Worm (Caenorhabditis elegans): ENCODE results near the gene rdy-2.

rdy-2 gene

DNA sequence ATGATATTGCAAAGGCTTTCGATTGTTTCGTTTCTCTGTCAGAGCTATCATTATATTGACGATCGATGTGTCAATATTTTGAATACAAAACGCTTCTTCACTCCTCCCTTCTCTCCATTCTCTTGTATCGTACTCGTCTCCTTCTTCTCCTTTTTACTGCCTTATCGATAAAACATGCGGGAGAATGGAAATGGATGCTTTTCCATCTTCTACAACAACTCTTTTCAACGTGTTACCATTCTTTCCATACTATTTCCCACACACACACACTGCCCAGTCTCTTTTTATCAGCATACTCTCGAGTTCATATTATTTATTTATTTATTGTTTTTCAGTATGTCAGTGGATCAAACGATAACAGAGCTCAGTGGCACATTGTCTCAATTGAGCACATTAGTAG is 22.1 kb downstream of the rdy-2 start, which contains the start of gene C50B8.6:
TSS of gene C50B8.6 (plus strand) at position 336 of the 400 bp plus-strand sequence.
- no peak for TF ChIP-seq fkh-2 (tag; optimal IDR thresholded peaks at IDR 0.05)
- TF ChIP-seq elt-2 (tag; optimal IDR thresholded peaks at IDR 0.05) = peak; percentile 67
- TF ChIP-seq pha-4 (tag; optimal IDR thresholded peaks at IDR 0.05) = peak; percentile 52

DNA sequence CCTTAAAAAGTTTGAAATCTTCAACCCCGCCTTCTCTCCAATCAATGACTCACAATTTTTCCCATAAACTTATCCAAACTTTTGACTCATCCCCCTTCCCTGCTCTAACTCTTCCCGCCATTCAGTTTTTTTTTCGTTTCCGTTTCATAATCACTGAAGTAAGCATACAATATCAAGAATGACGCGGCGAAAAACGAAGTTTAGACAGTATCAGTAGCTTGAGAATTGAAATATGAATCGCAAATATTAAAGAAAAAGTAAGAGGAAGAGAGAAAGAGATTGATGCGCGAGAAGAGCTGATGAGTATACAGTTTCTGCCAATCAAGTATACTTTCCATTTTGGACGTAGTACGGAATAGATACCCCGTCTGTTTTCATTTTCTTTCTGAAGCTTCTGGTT is 23.3 kb downstream of the rdy-2 start:
- TF ChIP-seq aly-2 (tag; optimal IDR thresholded peaks at IDR 0.05) = no peak
- TF ChIP-seq ZK546.5 (tag; optimal IDR thresholded peaks at IDR 0.05) = no peak
- no peak for TF ChIP-seq pqm-1 (tag; optimal IDR thresholded peaks at IDR 0.05)
- TF ChIP-seq nhr-12 (tag; optimal IDR thresholded peaks at IDR 0.05) = no peak
- no peak for TF ChIP-seq ceh-9 (tag; optimal IDR thresholded peaks at IDR 0.05)
- no peak for TF ChIP-seq skn-1 (tag; optimal IDR thresholded peaks at IDR 0.05)
- no peak for TF ChIP-seq hmg-11 (tag; optimal IDR thresholded peaks at IDR 0.05)
- no peak for TF ChIP-seq ceh-16 (tag; optimal IDR thresholded peaks at IDR 0.05)
- TF ChIP-seq elt-2 (tag; optimal IDR thresholded peaks at IDR 0.05) = no peak
- no peak for TF ChIP-seq nhr-77 (tag; optimal IDR thresholded peaks at IDR 0.05)

DNA sequence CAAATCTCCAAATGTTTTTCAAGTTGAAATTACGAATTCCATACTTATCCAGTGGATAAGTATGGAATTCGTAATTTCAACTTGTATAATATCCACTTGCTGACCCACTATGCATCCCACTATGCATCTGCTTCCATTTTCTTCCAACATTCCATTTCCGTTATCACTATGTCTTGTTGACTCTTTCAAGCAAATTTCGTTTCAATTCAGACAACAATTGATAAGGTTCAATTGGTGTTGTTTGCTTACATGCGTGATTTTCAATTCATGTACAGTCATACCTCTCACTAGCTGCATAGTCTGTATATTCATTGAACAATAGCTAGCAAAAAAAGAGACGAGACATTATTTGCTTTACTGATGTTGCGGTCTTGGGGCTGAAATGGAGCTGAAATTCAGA is 24.0 kb downstream of the rdy-2 start:
- TF ChIP-seq pha-4 (tag; optimal IDR thresholded peaks at IDR 0.05) = peak; percentile 86
- no peak for TF ChIP-seq fos-1 (tag; optimal IDR thresholded peaks at IDR 0.05)
- no peak for TF ChIP-seq hmg-11 (tag; optimal IDR thresholded peaks at IDR 0.05)
- TF ChIP-seq nfya-1 (tag; optimal IDR thresholded peaks at IDR 0.05; ENCODE audit: insufficient read depth) = no peak
- TF ChIP-seq ZK546.5 (tag; optimal IDR thresholded peaks at IDR 0.05) = no peak
- no peak for TF ChIP-seq ztf-4 (tag; optimal IDR thresholded peaks at IDR 0.05)
- no peak for TF ChIP-seq nhr-76 (tag; optimal IDR thresholded peaks at IDR 0.05)
- no peak for TF ChIP-seq ama-1 (optimal IDR thresholded peaks at IDR 0.05)
- TF ChIP-seq skn-1 (tag; optimal IDR thresholded peaks at IDR 0.05) = no peak
- no peak for TF ChIP-seq zag-1 (tag; optimal IDR thresholded peaks at IDR 0.05)
- TF ChIP-seq tbx-2 (tag; optimal IDR thresholded peaks at IDR 0.05) = no peak
- TF ChIP-seq unc-39 (tag; optimal IDR thresholded peaks at IDR 0.05) = no peak
- TF ChIP-seq elt-2 (tag; optimal IDR thresholded peaks at IDR 0.05) = peak; percentile 71
- peak; percentile 80 for TF ChIP-seq pqm-1 (tag; optimal IDR thresholded peaks at IDR 0.05)
- no peak for TF ChIP-seq R02D3.7 (tag; optimal IDR thresholded peaks at IDR 0.05)
- no peak for TF ChIP-seq unc-62 (GFP tag; optimal IDR thresholded peaks at IDR 0.05)
- TF ChIP-seq ceh-28 (tag; optimal IDR thresholded peaks at IDR 0.05) = no peak

DNA sequence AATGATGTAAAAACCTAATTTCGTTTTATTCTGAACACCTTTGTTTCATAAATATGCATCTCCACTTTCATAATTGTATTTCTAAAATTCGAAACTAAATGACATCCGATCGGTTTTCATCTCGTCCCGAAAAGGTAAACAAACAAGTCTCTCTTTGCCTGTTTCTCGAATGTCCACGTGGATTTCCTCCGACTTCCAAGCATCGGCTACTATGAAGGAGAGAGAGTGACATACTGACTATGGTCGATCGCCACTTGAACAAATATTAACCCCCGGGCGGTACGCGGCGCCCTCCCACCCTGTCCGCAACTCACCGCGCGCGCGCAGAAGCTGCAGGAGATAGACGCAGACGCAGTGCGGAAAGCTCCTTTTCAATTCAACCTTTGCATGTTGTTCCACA is 24.9 kb downstream of the rdy-2 start:
- peak; percentile 75 for TF ChIP-seq pha-4 (tag; optimal IDR thresholded peaks at IDR 0.05)
- TF ChIP-seq lin-39 (tag; optimal IDR thresholded peaks at IDR 0.05) = no peak

DNA sequence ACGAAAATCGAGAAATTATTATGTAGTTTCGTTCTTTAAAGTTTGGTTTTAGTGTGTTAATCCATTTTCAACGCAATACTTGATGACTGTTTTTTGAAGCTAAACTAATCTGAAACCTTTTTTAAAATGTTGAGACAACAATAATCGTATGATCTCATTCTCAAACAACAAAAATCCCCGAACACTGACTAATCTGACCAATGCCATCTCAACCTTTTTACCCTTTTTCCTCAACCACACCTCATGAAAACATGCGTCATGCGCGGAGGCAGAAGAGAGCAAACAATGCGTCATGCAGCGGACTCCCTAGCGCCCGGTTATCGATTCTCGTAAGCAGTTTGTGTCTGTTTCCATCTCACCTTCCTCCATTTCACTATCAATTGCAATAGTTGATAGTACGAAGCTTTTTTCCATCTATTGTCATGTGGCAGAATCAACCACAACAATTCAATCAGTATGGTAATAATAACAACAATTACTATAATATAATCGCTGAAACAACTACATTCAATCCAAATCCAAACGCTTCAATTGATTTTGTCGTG is 29.0 kb downstream of the rdy-2 start, which contains the start of gene C50B8.4:
TSS of gene C50B8.4 (plus strand) at position 299 of the 545 bp plus-strand sequence.
- TF ChIP-seq skn-1 (tag; optimal IDR thresholded peaks at IDR 0.05) (no peak), snpc-4 (tag; optimal IDR thresholded peaks at IDR 0.05) (peak; percentile 24), elt-2 (tag; optimal IDR thresholded peaks at IDR 0.05) (peak; percentile 67), ceh-9 (tag; optimal IDR thresholded peaks at IDR 0.05) (no peak), pha-4 (tag; optimal IDR thresholded peaks at IDR 0.05) (peak; percentile 24), pqm-1 (tag; optimal IDR thresholded peaks at IDR 0.05) (peak; percentile 64), unc-39 (tag; optimal IDR thresholded peaks at IDR 0.05) (no peak), eor-1 (tag; optimal IDR thresholded peaks at IDR 0.05) (no peak)

DNA sequence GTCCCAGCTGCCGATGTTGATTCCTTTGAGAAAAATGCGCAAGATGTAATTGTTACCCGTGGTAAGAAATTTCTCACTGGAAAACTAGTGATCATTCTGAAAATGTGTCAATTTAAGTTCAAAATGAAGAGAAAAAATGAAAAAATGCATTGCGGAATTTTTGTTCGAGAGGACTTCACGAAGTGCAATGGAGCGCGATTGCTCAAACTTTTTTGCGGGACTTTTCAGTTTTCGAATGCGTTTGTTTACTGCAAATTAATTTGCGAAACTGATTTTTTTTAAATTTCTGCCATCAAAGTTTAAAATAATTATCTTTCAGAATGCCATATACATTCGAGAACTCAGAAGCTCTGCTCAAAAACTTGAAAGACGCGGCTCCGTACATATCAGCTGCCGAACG is 32.2 kb downstream of the rdy-2 start, which contains the start of the genes nuaf-1 and bir-2:
TSS of gene nuaf-1 (minus strand) at position 98 of the 400 bp plus-strand sequence.
TSS of gene bir-2 (plus strand) at position 318 of the 400 bp plus-strand sequence.
- TF ChIP-seq mml-1 (tag; optimal IDR thresholded peaks at IDR 0.05) = no peak
- peak; percentile 42 for TF ChIP-seq pqm-1 (tag; optimal IDR thresholded peaks at IDR 0.05)
- no peak for TF ChIP-seq elt-3 (tag; optimal IDR thresholded peaks at IDR 0.05)
- no peak for TF ChIP-seq egl-27 (tag; optimal IDR thresholded peaks at IDR 0.05)
- TF ChIP-seq elt-2 (tag; optimal IDR thresholded peaks at IDR 0.05) = peak; percentile 21
- TF ChIP-seq ztf-11 (tag; optimal IDR thresholded peaks at IDR 0.05) = no peak
- TF ChIP-seq fkh-2 (tag; optimal IDR thresholded peaks at IDR 0.05) = no peak
- no peak for TF ChIP-seq nhr-28 (tag; optimal IDR thresholded peaks at IDR 0.05)
- no peak for TF ChIP-seq ZK546.5 (tag; optimal IDR thresholded peaks at IDR 0.05)
- peak; percentile 85 for TF ChIP-seq pha-4 (tag; optimal IDR thresholded peaks at IDR 0.05)
- peak; percentile 57 for TF ChIP-seq nhr-23 (tag; optimal IDR thresholded peaks at IDR 0.05)
- no peak for TF ChIP-seq ceh-16 (tag; optimal IDR thresholded peaks at IDR 0.05)
- TF ChIP-seq egl-5 (tag; optimal IDR thresholded peaks at IDR 0.05) = no peak
- TF ChIP-seq R02D3.7 (tag; optimal IDR thresholded peaks at IDR 0.05) = peak; percentile 37
- no peak for TF ChIP-seq jun-1 (tag; optimal IDR thresholded peaks at IDR 0.05)
- TF ChIP-seq elt-1 (tag; optimal IDR thresholded peaks at IDR 0.05) = no peak
- TF ChIP-seq fos-1 (tag; optimal IDR thresholded peaks at IDR 0.05) = no peak
- TF ChIP-seq unc-62 (GFP tag; optimal IDR thresholded peaks at IDR 0.05) = no peak
- TF ChIP-seq aly-2 (tag; optimal IDR thresholded peaks at IDR 0.05) = no peak
- TF ChIP-seq ceh-82 (tag; optimal IDR thresholded peaks at IDR 0.05) = no peak
- no peak for TF ChIP-seq lsy-12 (tag; optimal IDR thresholded peaks at IDR 0.05)
- TF ChIP-seq nhr-76 (tag; optimal IDR thresholded peaks at IDR 0.05) = no peak
- TF ChIP-seq nfya-1 (tag; optimal IDR thresholded peaks at IDR 0.05; ENCODE audit: insufficient read depth) = peak; percentile 55
- peak; percentile 50 for TF ChIP-seq lin-39 (tag; optimal IDR thresholded peaks at IDR 0.05)
- TF ChIP-seq eor-1 (tag; optimal IDR thresholded peaks at IDR 0.05) = no peak
- TF ChIP-seq fkh-10 (GFP tag; optimal IDR thresholded peaks at IDR 0.05) = no peak
- no peak for TF ChIP-seq daf-12 (tag; optimal IDR thresholded peaks at IDR 0.05)
- TF ChIP-seq skn-1 (tag; optimal IDR thresholded peaks at IDR 0.05) = no peak
- no peak for TF ChIP-seq nhr-237 (tag; optimal IDR thresholded peaks at IDR 0.05)

All from whole organism, L3 larva.